Worm (Caenorhabditis elegans) whole organism, L2 larva: ENCODE measurements around the gene Y45F3A.5.

Experiments
- C34F6.9 ChIP-seq: fragments of 150-350 bp; optimal IDR thresholded peaks from 2 replicates; lab custom pipeline; 2014; ENCODE audit warnings: missing biosample characterization, missing genetic modification characterization
- F13H6.1 ChIP-seq: sonication (generic microtip); optimal IDR thresholded peaks from 2 replicates; lab custom pipeline; 2016; ENCODE audit warnings: missing genetic modification characterization, missing compliant biosample characterization
- Y55F3AM.14 ChIP-seq: fragments of 200-800 bp; sonication (Bioruptor generic); optimal IDR thresholded peaks from 2 replicates; lab custom pipeline; 2018; ENCODE audit warnings: mild to moderate bottlenecking, missing genetic modification characterization, missing compliant biosample characterization
- ZK546.5 ChIP-seq: sonication (generic microtip); optimal IDR thresholded peaks from 2 replicates; lab custom pipeline; 2017; ENCODE audit warnings: missing biosample characterization, missing genetic modification characterization
- alr-1 ChIP-seq: fragments of 150-350 bp; optimal IDR thresholded peaks from 2 replicates; lab custom pipeline; 2014; ENCODE audit warnings: missing biosample characterization, missing genetic modification characterization
- ama-1 ChIP-seq: fragments of 150-350 bp; optimal IDR thresholded peaks from 2 replicates; lab custom pipeline; 2018; ENCODE audit warnings: inconsistent platforms
- blmp-1 ChIP-seq: sonication (generic microtip); optimal IDR thresholded peaks from 2 replicates; lab custom pipeline; 2017; ENCODE audit warnings: missing genetic modification characterization, mild to moderate bottlenecking, missing compliant biosample characterization, antibody characterized with exemption, moderate library complexity; ENCODE audit not compliant: insufficient read depth
- ceh-82 ChIP-seq: fragments of 150-350 bp; optimal IDR thresholded peaks from 2 replicates; lab custom pipeline; 2014; ENCODE audit warnings: missing biosample characterization, missing genetic modification characterization
- crh-2 ChIP-seq: sonication (generic microtip); optimal IDR thresholded peaks from 2 replicates; lab custom pipeline; 2017; ENCODE audit warnings: missing biosample characterization, missing genetic modification characterization
- dmd-4 ChIP-seq: sonication (generic microtip); optimal IDR thresholded peaks from 2 replicates; lab custom pipeline; 2017; ENCODE audit warnings: missing biosample characterization, missing genetic modification characterization
- elt-3 ChIP-seq: sonication (generic microtip); optimal IDR thresholded peaks from 2 replicates; lab custom pipeline; 2017; ENCODE audit warnings: missing biosample characterization, missing genetic modification characterization
- fos-1 ChIP-seq: fragments of 150-350 bp; optimal IDR thresholded peaks from 2 replicates; lab custom pipeline; 2014; ENCODE audit warnings: missing biosample characterization, missing genetic modification characterization
- gmeb-1 ChIP-seq: fragments of 150-350 bp; optimal IDR thresholded peaks from 2 replicates; lab custom pipeline; 2014; ENCODE audit warnings: missing biosample characterization, missing genetic modification characterization
- lin-11 ChIP-seq: fragments of 150-350 bp; sonication (generic microtip); optimal IDR thresholded peaks from 2 replicates; lab custom pipeline; 2014; ENCODE audit warnings: missing biosample characterization, missing genetic modification characterization, inconsistent platforms, mixed read lengths
- lin-13 ChIP-seq: fragments of 150-350 bp; optimal IDR thresholded peaks from 2 replicates; lab custom pipeline; 2014; ENCODE audit warnings: missing biosample characterization, missing genetic modification reagents, missing genetic modification characterization
- lsy-2 ChIP-seq, 2 experiments: fragments of 150-350 bp in 1 of 2; sonication (generic microtip) in 1 of 2; optimal IDR thresholded peaks; 2 replicates each; lab custom pipeline; 2014 to 2017; ENCODE audit warnings: missing biosample characterization in 2 of 2, missing genetic modification characterization in 2 of 2
- mdl-1 ChIP-seq, 2 experiments: fragments of 150-350 bp in 1 of 2; sonication (generic microtip) in 1 of 2; optimal IDR thresholded peaks; 2 replicates each; lab custom pipeline; 2017; ENCODE audit warnings: missing biosample characterization in 2 of 2, missing genetic modification characterization in 2 of 2
- nhr-10 ChIP-seq: sonication (generic microtip); optimal IDR thresholded peaks from 2 replicates; lab custom pipeline; 2017; ENCODE audit warnings: missing biosample characterization, missing genetic modification characterization
- nhr-12 ChIP-seq: fragments of 150-350 bp; optimal IDR thresholded peaks from 2 replicates; lab custom pipeline; 2014; ENCODE audit warnings: missing biosample characterization, missing genetic modification characterization
- nhr-129 ChIP-seq: fragments of 150-350 bp; optimal IDR thresholded peaks from 2 replicates; lab custom pipeline; 2014; ENCODE audit warnings: missing biosample characterization, missing genetic modification characterization
- nhr-21 ChIP-seq: fragments of 150-350 bp; optimal IDR thresholded peaks from 2 replicates; lab custom pipeline; 2014; ENCODE audit warnings: missing biosample characterization, missing genetic modification characterization
- nhr-23 ChIP-seq: fragments of 150-350 bp; optimal IDR thresholded peaks from 2 replicates; lab custom pipeline; 2014; ENCODE audit warnings: missing biosample characterization, missing genetic modification reagents, missing genetic modification characterization
- nhr-25 ChIP-seq: fragments of 150-350 bp; sonication (generic microtip); optimal IDR thresholded peaks from 3 replicates; lab custom pipeline; 2014; ENCODE audit warnings: missing biosample characterization, missing genetic modification characterization
- nhr-6 ChIP-seq: fragments of 150-350 bp; optimal IDR thresholded peaks from 2 replicates; lab custom pipeline; 2014; ENCODE audit warnings: missing biosample characterization, missing genetic modification characterization
- nhr-77 ChIP-seq: fragments of 150-350 bp; optimal IDR thresholded peaks from 2 replicates; lab custom pipeline; 2014; ENCODE audit warnings: missing biosample characterization, missing genetic modification characterization
- sem-4 ChIP-seq: fragments of 150-350 bp; optimal IDR thresholded peaks from 2 replicates; lab custom pipeline; 2014; ENCODE audit warnings: missing biosample characterization, missing genetic modification reagents, missing genetic modification characterization
- skn-1 ChIP-seq: sonication (generic microtip); optimal IDR thresholded peaks from 2 replicates; lab custom pipeline; 2017; ENCODE audit warnings: missing biosample characterization, missing genetic modification characterization
- sma-3 ChIP-seq: sonication (generic microtip); optimal IDR thresholded peaks from 2 replicates; lab custom pipeline; 2016; ENCODE audit warnings: missing genetic modification reagents, missing genetic modification characterization, missing compliant biosample characterization
- sma-9 ChIP-seq, 2 experiments: fragments of 150-350 bp in 1 of 2; sonication (generic microtip) in 1 of 2; optimal IDR thresholded peaks; 2 replicates each; lab custom pipeline; 2014 to 2016; ENCODE audit warnings: missing genetic modification characterization in 2 of 2, mild to moderate bottlenecking in 1 of 2, missing biosample characterization in 1 of 2, missing compliant biosample characterization in 1 of 2, missing genetic modification reagents in 1 of 2, moderate library complexity in 1 of 2
- unc-39 ChIP-seq: fragments of 150-350 bp; optimal IDR thresholded peaks from 2 replicates; lab custom pipeline; 2014; ENCODE audit warnings: missing biosample characterization, missing genetic modification characterization
- unc-55 ChIP-seq: fragments of 150-350 bp; sonication (generic microtip); optimal IDR thresholded peaks from 3 replicates; lab custom pipeline; 2014; ENCODE audit warnings: missing biosample characterization, missing genetic modification reagents, missing genetic modification characterization
- ztf-1 ChIP-seq: fragments of 200-800 bp; sonication (Bioruptor generic); conservative IDR thresholded peaks from 2 replicates; pipeline ENCODE4 v1.3.6; 2022; ENCODE audit warnings: missing genetic modification characterization, missing compliant biosample characterization
- ztf-11 ChIP-seq: sonication (generic microtip); optimal IDR thresholded peaks from 2 replicates; lab custom pipeline; 2017; ENCODE audit warnings: missing biosample characterization, missing genetic modification characterization
- ztf-4 ChIP-seq: fragments of 150-350 bp; optimal IDR thresholded peaks from 2 replicates; lab custom pipeline; 2014; ENCODE audit warnings: missing biosample characterization, missing genetic modification characterization

Y45F3A.5 gene

ce11 chrIII:10605049-10605448, 18.9 kb upstream of the Y45F3A.5 start, which contains the start of gene rabx-5:
TSS of gene rabx-5 (plus strand) at chrIII:10605349.
- TF ChIP-seq ztf-11 (tag; lab: Kevin White, UChicago) (no peak), nhr-12 (tag; lab: Kevin White, UChicago) (no peak), lin-13 (GFP tag; lab: Kevin White, UChicago) (no peak), gmeb-1 (tag; lab: Kevin White, UChicago) (no peak), ceh-82 (tag; lab: Kevin White, UChicago) (no peak), lin-11 (no peak), elt-3 (tag; lab: Kevin White, UChicago) (no peak), crh-2 (tag; lab: Kevin White, UChicago) (no peak), nhr-25 (tag; lab: Kevin White, UChicago) (no peak), ZK546.5 (tag; lab: Kevin White, UChicago) (no peak)

ce11 chrIII:10604325-10604724, 18.2 kb upstream of the Y45F3A.5 start:
- TF ChIP-seq nhr-21 (tag; lab: Kevin White, UChicago) (peak; percentile 45), nhr-6 (tag; lab: Kevin White, UChicago) (no peak), sma-9 (GFP tag; optimal IDR thresholded peaks at IDR 0.05; lab: Kevin White, UChicago) (no peak), sma-9 (tag; optimal IDR thresholded peaks at IDR 0.05; lab: Kevin White, UChicago) (no peak), ZK546.5 (tag; lab: Kevin White, UChicago) (no peak), fos-1 (tag; lab: Kevin White, UChicago) (no peak), alr-1 (tag; lab: Kevin White, UChicago) (no peak), lin-11 (peak; percentile 55), skn-1 (no peak), nhr-77 (tag; lab: Kevin White, UChicago) (no peak), dmd-4 (tag; lab: Kevin White, UChicago) (no peak), C34F6.9 (peak; percentile 18), nhr-129 (tag; lab: Kevin White, UChicago) (peak; percentile 32), Y55F3AM.14 (GFP tag; lab: Kevin White, UChicago) (no peak), ztf-4 (tag; lab: Kevin White, UChicago) (no peak), unc-55 (GFP tag; lab: Kevin White, UChicago) (peak; percentile 6), F13H6.1 (no peak), lin-13 (GFP tag; lab: Kevin White, UChicago) (no peak), lsy-2 (tag; optimal IDR thresholded peaks at IDR 0.05; lab: Kevin White, UChicago) (peak in 1 of 2 experiments; percentile 23)

DNA sequence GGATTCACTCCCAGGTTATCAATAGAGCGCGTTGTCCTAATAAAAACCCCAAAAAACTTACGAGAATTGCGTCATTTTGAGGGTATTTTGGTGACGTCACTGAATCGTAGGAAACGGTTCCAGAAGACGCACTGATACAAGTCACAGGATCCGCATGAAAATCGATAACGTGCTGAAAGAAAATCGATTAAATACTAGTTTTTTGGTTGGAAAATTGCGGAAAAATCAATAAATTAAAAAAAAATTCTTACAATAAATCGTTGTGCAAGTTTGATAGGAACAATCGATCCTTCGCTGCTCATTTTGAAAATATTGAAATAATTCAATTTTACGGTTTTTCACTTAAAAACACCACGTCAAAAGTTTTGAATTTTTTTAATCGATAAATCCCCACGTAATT, 17.1 kb upstream of the Y45F3A.5 start, which contains the start of gene Y39A1A.2:
Gene Y39A1A.2, minus strand, starts transcription at position 319 of the 400 bp plus-strand sequence.
- TF ChIP-seq ztf-4 (tag; lab: Kevin White, UChicago) (no peak), nhr-23 (tag; lab: Kevin White, UChicago) (no peak), ceh-82 (tag; lab: Kevin White, UChicago) (no peak), lsy-2 (tag; optimal IDR thresholded peaks at IDR 0.05; lab: Kevin White, UChicago) (no peak), sem-4 (tag; lab: Kevin White, UChicago) (no peak), ama-1 (lab: Kevin White, UChicago) (no peak), blmp-1 (tag; lab: Kevin White, UChicago) (no peak), sma-3 (GFP tag; lab: Kevin White, UChicago) (no peak), mdl-1 (tag; optimal IDR thresholded peaks at IDR 0.05; lab: Kevin White, UChicago) (no peak), ztf-1 (GFP tag; lab: Robert Waterston, UW) (no peak), ztf-11 (tag; lab: Kevin White, UChicago) (no peak), sma-9 (GFP tag; optimal IDR thresholded peaks at IDR 0.05; lab: Kevin White, UChicago) (no peak), sma-9 (tag; optimal IDR thresholded peaks at IDR 0.05; lab: Kevin White, UChicago) (no peak), skn-1 (no peak), unc-39 (tag; lab: Kevin White, UChicago) (no peak), lin-11 (no peak), F13H6.1 (no peak)

- no peak for TF ChIP-seq nhr-10 (tag; lab: Kevin White, UChicago)
- peak; percentile 12 for TF ChIP-seq sma-9 (GFP tag; optimal IDR thresholded peaks at IDR 0.05; lab: Kevin White, UChicago)
- no peak for TF ChIP-seq sma-9 (tag; optimal IDR thresholded peaks at IDR 0.05; lab: Kevin White, UChicago)
- TF ChIP-seq, all 48 proteins: peak for 1
Measured at ce11 chrIII:10600894-10601293, 14.8 kb upstream of the Y45F3A.5 start.
